Worm (Caenorhabditis elegans) whole organism, L2 larva: ENCODE results near the gene C37C3.10.

ENCODE experiments used
- F13H6.1 ChIP-seq: sonication (generic microtip); optimal IDR thresholded peaks from 2 replicates; lab custom pipeline; 2016; ENCODE audit warnings: missing genetic modification characterization, missing compliant biosample characterization
- aly-2 ChIP-seq: fragments of 150-350 bp; optimal IDR thresholded peaks from 2 replicates; lab custom pipeline; 2014; ENCODE audit warnings: missing biosample characterization, missing genetic modification characterization
- ama-1 ChIP-seq: fragments of 150-350 bp; optimal IDR thresholded peaks from 2 replicates; lab custom pipeline; 2018; ENCODE audit warnings: inconsistent platforms
- egl-27 ChIP-seq: sonication (generic microtip); optimal IDR thresholded peaks from 3 replicates; lab custom pipeline; 2017; ENCODE audit warnings: missing biosample characterization, missing genetic modification reagents, missing genetic modification characterization
- elt-3 ChIP-seq: sonication (generic microtip); optimal IDR thresholded peaks from 2 replicates; lab custom pipeline; 2017; ENCODE audit warnings: missing biosample characterization, missing genetic modification characterization
- nhr-12 ChIP-seq: fragments of 150-350 bp; optimal IDR thresholded peaks from 2 replicates; lab custom pipeline; 2014; ENCODE audit warnings: missing biosample characterization, missing genetic modification characterization
- nhr-77 ChIP-seq: fragments of 150-350 bp; optimal IDR thresholded peaks from 2 replicates; lab custom pipeline; 2014; ENCODE audit warnings: missing biosample characterization, missing genetic modification characterization
- unc-39 ChIP-seq: fragments of 150-350 bp; optimal IDR thresholded peaks from 2 replicates; lab custom pipeline; 2014; ENCODE audit warnings: missing biosample characterization, missing genetic modification characterization
- unc-55 ChIP-seq: fragments of 150-350 bp; sonication (generic microtip); optimal IDR thresholded peaks from 3 replicates; lab custom pipeline; 2014; ENCODE audit warnings: missing biosample characterization, missing genetic modification reagents, missing genetic modification characterization
- ztf-11 ChIP-seq: sonication (generic microtip); optimal IDR thresholded peaks from 2 replicates; lab custom pipeline; 2017; ENCODE audit warnings: missing biosample characterization, missing genetic modification characterization
- ztf-4 ChIP-seq: fragments of 150-350 bp; optimal IDR thresholded peaks from 2 replicates; lab custom pipeline; 2014; ENCODE audit warnings: missing biosample characterization, missing genetic modification characterization

- no peak for TF ChIP-seq ztf-11
- TF ChIP-seq nhr-77, result no peak
- no peak for TF ChIP-seq elt-3
- no peak for TF ChIP-seq unc-39
- TF ChIP-seq nhr-12 (tag; lab: Kevin White, UChicago), result no peak
- no peak for TF ChIP-seq F13H6.1 (tag; lab: Kevin White, UChicago)
- no peak for TF ChIP-seq ztf-4 (tag; lab: Kevin White, UChicago)
- no peak for TF ChIP-seq unc-55
- no peak for TF ChIP-seq ama-1
- TF ChIP-seq egl-27 (tag; lab: Kevin White, UChicago), result no peak
- no peak for TF ChIP-seq aly-2
These were observed 38.7 kb downstream of the C37C3.10 start for ce11 chrV:7824138-7824537.
